Worm (Caenorhabditis elegans) whole organism, L3 larva: ENCODE data around the gene W03F9.11.
A peak's percentile ranks its signal among the peaks of the same experiment; 100 is the strongest.

Experiments used
- ZK546.5 ChIP-seq: sonication (generic microtip); optimal IDR thresholded peaks from 2 replicates; lab custom pipeline; 2017; ENCODE audit warnings: missing biosample characterization, missing genetic modification characterization
- lin-39 ChIP-seq: fragments of 150-350 bp; optimal IDR thresholded peaks from 2 replicates; lab custom pipeline; 2018; ENCODE audit warnings: missing biosample characterization, missing genetic modification reagents, missing genetic modification characterization
- mml-1 ChIP-seq: fragments of 150-350 bp; sonication (generic microtip); optimal IDR thresholded peaks from 3 replicates; lab custom pipeline; 2014; ENCODE audit warnings: missing biosample characterization, missing genetic modification characterization
- nhr-12 ChIP-seq: fragments of 150-350 bp; optimal IDR thresholded peaks from 2 replicates; lab custom pipeline; 2014; ENCODE audit warnings: missing biosample characterization, missing genetic modification characterization
- ztf-4 ChIP-seq: fragments of 150-350 bp; optimal IDR thresholded peaks from 2 replicates; lab custom pipeline; 2014; ENCODE audit warnings: missing biosample characterization, missing genetic modification characterization

DNA sequence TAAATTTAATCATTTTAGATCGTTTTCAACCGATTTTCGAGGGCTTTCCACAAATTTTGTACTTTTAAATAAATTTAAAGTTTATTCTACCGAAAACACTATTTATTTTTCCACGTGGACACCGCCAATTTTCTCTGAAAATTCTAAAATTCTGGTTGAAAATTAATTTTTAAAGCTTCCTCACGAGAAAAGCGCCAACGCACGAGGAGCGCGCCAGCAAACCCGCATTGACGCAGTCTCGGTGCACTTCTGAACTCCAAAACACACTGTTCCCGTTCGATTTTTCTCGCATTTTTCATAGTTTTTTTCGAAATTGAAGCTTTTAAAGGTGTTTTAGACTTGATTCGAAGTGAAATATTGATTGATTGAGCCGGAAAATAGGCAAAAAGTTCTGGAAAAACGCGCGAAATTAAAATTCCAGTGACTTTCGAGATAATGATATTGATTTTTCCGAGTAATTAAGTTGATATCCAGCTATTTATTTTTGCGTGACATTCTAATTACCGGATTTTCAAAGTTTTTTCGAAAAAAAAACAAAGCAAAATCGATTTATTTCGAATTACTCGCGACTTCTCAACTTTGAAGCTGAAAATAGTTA lies 35.8 kb upstream of the W03F9.11 start, which contains the start of gene cul-3:
- TF ChIP-seq lin-39 (tag; lab: Kevin White, UChicago) (peak; percentile 30), ZK546.5 (no peak), nhr-12 (tag; lab: Kevin White, UChicago) (no peak), mml-1 (tag; lab: Kevin White, UChicago) (no peak), ztf-4 (tag; lab: Kevin White, UChicago) (no peak)
